Worm (Caenorhabditis elegans): ENCODE results near the gene adal-1.

Gene adal-1

ce11 chrII:6891176-6891575 lies 2.3 kb downstream of the adal-1 start (continued):
- no peak for TF ChIP-seq pax-3 (tag; optimal IDR thresholded peaks at IDR 0.05)
- peak; percentile 29 for TF ChIP-seq lir-3 (tag; optimal IDR thresholded peaks at IDR 0.05; ENCODE audit: poor library complexity)
- peak; percentile 29 for TF ChIP-seq nhr-47 (tag; optimal IDR thresholded peaks at IDR 0.05)
- peak; percentile 60 for TF ChIP-seq jun-1 (tag; optimal IDR thresholded peaks at IDR 0.05)
- TF ChIP-seq tbx-2 (tag; optimal IDR thresholded peaks at IDR 0.05): peak; percentile 48
- peak; percentile 87 for TF ChIP-seq nhr-85 (tag)
- peak; percentile 49 for TF ChIP-seq ama-1 (optimal IDR thresholded peaks at IDR 0.05)
- TF ChIP-seq dpl-1 (GFP tag; optimal IDR thresholded peaks at IDR 0.05): peak in 2 of 3 experiments; percentile 15 to 38
- TF ChIP-seq elt-3 (tag; optimal IDR thresholded peaks at IDR 0.05): peak in 1 of 6 experiments; percentile 21
- TF ChIP-seq elt-2 (tag; optimal IDR thresholded peaks at IDR 0.05): no peak
- TF ChIP-seq nhr-76 (tag; optimal IDR thresholded peaks at IDR 0.05): no peak
- peak; percentile 31 for TF ChIP-seq lin-13 (GFP tag; optimal IDR thresholded peaks at IDR 0.05)
- TF ChIP-seq ztf-4 (tag; optimal IDR thresholded peaks at IDR 0.05): peak; percentile 43
- peak; percentile 33 to 77 for TF ChIP-seq lin-35 (GFP tag; optimal IDR thresholded peaks at IDR 0.05)
- no peak for TF ChIP-seq sup-37 (GFP tag; optimal IDR thresholded peaks at IDR 0.05)
- TF ChIP-seq rnt-1 (tag; optimal IDR thresholded peaks at IDR 0.05): peak; percentile 40
- no peak for TF ChIP-seq mef-2 (tag; optimal IDR thresholded peaks at IDR 0.05)
- peak; percentile 70 for TF ChIP-seq C16A3.4 (tag; optimal IDR thresholded peaks at IDR 0.05)
- peak; percentile 60 for TF ChIP-seq swsn-7 (tag; optimal IDR thresholded peaks at IDR 0.05)
- peak; percentile 7 for TF ChIP-seq dsc-1 (tag; optimal IDR thresholded peaks at IDR 0.05)
- TF ChIP-seq nhr-90 (tag; optimal IDR thresholded peaks at IDR 0.05; ENCODE audit: poor library complexity): peak; percentile 4
- peak; percentile 5 for TF ChIP-seq irx-1 (tag; optimal IDR thresholded peaks at IDR 0.05)
- peak; percentile 88 for TF ChIP-seq lin-14 (GFP tag; optimal IDR thresholded peaks at IDR 0.05)

ce11 chrII:6890095-6890494 lies 3.3 kb downstream of the adal-1 start, which contains the start of gene acer-1:
Gene acer-1, minus strand, starts transcription at chrII:6890400.
- no peak for TF ChIP-seq unc-86 (tag; optimal IDR thresholded peaks at IDR 0.05)
- TF ChIP-seq nhr-85 (tag): peak; percentile 75
- no peak for TF ChIP-seq efl-1 (optimal IDR thresholded peaks at IDR 0.05)
- TF ChIP-seq efl-1 (GFP tag; optimal IDR thresholded peaks at IDR 0.05 in 1 of 2): peak in 1 of 2 experiments; percentile 59
- TF ChIP-seq blmp-1 (tag; optimal IDR thresholded peaks at IDR 0.05): no peak
- peak; percentile 33 for TF ChIP-seq nhr-71 (tag; optimal IDR thresholded peaks at IDR 0.05)
- peak; percentile 28 for TF ChIP-seq rnt-1 (tag; optimal IDR thresholded peaks at IDR 0.05)
- peak; percentile 46 for TF ChIP-seq ztf-4 (tag; optimal IDR thresholded peaks at IDR 0.05)
- peak; percentile 12; the same call in 1 of the 2 replicates for TF ChIP-seq nhr-19 (GFP tag; conservative IDR thresholded peaks at IDR 0.05)
- TF ChIP-seq hlh-17 (GFP tag; optimal IDR thresholded peaks at IDR 0.05; ENCODE audit: borderline replicate concordance): no peak
- TF ChIP-seq ama-1 (optimal IDR thresholded peaks at IDR 0.05): peak; percentile 31
- no peak for TF ChIP-seq unc-98 (GFP tag; IDR thresholded peaks at IDR 0.05)
- no peak for TF ChIP-seq mdl-1 (tag; optimal IDR thresholded peaks at IDR 0.05)
- 0 out of 2 replicates have a peak, but pooled peaks have one; percentile 42 for TF ChIP-seq ceh-88 (GFP tag; IDR thresholded peaks at IDR 0.05)

- no peak for TF ChIP-seq pag-3 (tag; optimal IDR thresholded peaks at IDR 0.05; ENCODE audit: borderline replicate concordance, insufficient read depth)
- TF ChIP-seq F16B12.6 (tag; optimal IDR thresholded peaks at IDR 0.05): no peak
- TF ChIP-seq sptf-1 (tag; optimal IDR thresholded peaks at IDR 0.05): no peak
- TF ChIP-seq ceh-88 (GFP tag; IDR thresholded peaks at IDR 0.05): no peak
- TF ChIP-seq irx-1 (tag; optimal IDR thresholded peaks at IDR 0.05): no peak
- no peak for TF ChIP-seq fkh-8 (tag; optimal IDR thresholded peaks at IDR 0.05)
- TF ChIP-seq ceh-8 (GFP tag; optimal IDR thresholded peaks at IDR 0.05): no peak
- TF ChIP-seq nhr-71 (tag; optimal IDR thresholded peaks at IDR 0.05): peak; percentile 36
- TF ChIP-seq lin-35 (GFP tag; optimal IDR thresholded peaks at IDR 0.05): peak in 1 of 2 experiments; percentile 35
- peak; percentile 24 for TF ChIP-seq nhr-47 (tag; optimal IDR thresholded peaks at IDR 0.05)
- no peak for TF ChIP-seq mep-1 (tag; optimal IDR thresholded peaks at IDR 0.05)
- TF ChIP-seq zip-4 (GFP tag; optimal IDR thresholded peaks at IDR 0.05): peak; percentile 40
- TF ChIP-seq blmp-1 (tag; optimal IDR thresholded peaks at IDR 0.05): no peak
- TF ChIP-seq ama-1 (optimal IDR thresholded peaks at IDR 0.05): peak; percentile 40
Observed at ce11 chrII:6889580-6889922, 3.9 kb downstream of the adal-1 start.

All from whole organism, L1 larva.